Fruit fly (Drosophila melanogaster) whole organism, embryonic: ENCODE measurements around the gene Mgat4a.

Experiments
- CG10267 ChIP-seq: fragments of 200-800 bp; sonication (Bioruptor generic); optimal IDR thresholded peaks from 2 replicates; lab custom pipeline; 2018; ENCODE audit warnings: missing biosample characterization, mild to moderate bottlenecking, missing genetic modification characterization, moderate library complexity
- CG14965 ChIP-seq: fragments of 200-800 bp; sonication (Bioruptor generic); optimal IDR thresholded peaks from 2 replicates; lab custom pipeline; 2016; ENCODE audit warnings: missing biosample characterization, missing genetic modification characterization, borderline replicate concordance
- CG31388 ChIP-seq: fragments of 200-800 bp; sonication (Bioruptor generic); optimal IDR thresholded peaks from 2 replicates; lab custom pipeline; 2016; ENCODE audit warnings: missing biosample characterization, missing genetic modification characterization
- CG3838 ChIP-seq: fragments of 200-800 bp; sonication (Bioruptor generic); optimal IDR thresholded peaks from 3 replicates; lab custom pipeline; 2016; ENCODE audit warnings: missing biosample characterization, missing genetic modification characterization
- E2f2 ChIP-seq: fragments of 200-800 bp; sonication (Bioruptor generic); IDR thresholded peaks from 2 replicates; pipeline ENCODE4 v1.3.6; 2022; ENCODE audit warnings: missing biosample characterization, missing genetic modification characterization
- chinmo ChIP-seq: fragments of 200-800 bp; sonication (Bioruptor generic); IDR thresholded peaks from 4 replicates; pipeline ENCODE4 v1.3.6; 2022; ENCODE audit warnings: missing biosample characterization, missing genetic modification characterization; ENCODE audit not compliant: partially characterized antibody
- corto ChIP-seq: fragments of 200-800 bp; sonication (Bioruptor generic); optimal IDR thresholded peaks from 2 replicates; lab custom pipeline; 2016; ENCODE audit warnings: missing biosample characterization, mild to moderate bottlenecking, missing genetic modification characterization, moderate library complexity
- danr ChIP-seq: fragments of 200-800 bp; sonication (Bioruptor generic); IDR thresholded peaks from 2 replicates; pipeline ENCODE4 v1.3.6; 2022; ENCODE audit warnings: missing biosample characterization, missing genetic modification characterization
- pan ChIP-seq, 4 experiments: fragments of >200 bp in 3 of 4; fragments of 200-800 bp in 1 of 4; sonication (Bioruptor generic) in 1 of 4; optimal IDR thresholded peaks in 3 of 4; IDR thresholded peaks in 1 of 4; 2 replicates each; pipeline versions ENCODE4 v1.3.6 to Lab custom; 2017 to 2022; ENCODE audit warnings: missing biosample characterization in 2 of 4, missing genetic modification characterization in 2 of 4, mixed read lengths in 1 of 4

DNA sequence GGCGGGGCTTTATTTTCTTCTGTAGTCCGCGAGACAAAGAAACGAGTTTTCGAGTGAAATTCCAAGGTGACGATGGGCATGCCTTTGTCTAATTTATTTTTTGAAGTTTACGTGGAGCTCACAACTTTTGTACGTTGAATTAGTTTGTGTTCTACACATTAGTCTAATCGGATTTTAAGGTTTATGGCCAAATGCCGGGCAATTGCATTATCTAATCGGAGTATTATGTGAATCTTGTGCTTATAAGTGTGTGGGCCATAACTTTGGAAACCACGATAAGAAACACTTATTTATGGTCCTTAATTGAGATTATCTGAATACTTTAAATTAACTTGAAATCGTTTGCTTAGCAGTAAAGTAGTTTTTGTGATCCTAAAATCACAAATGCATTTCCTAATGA, 49.0 kb upstream of the Mgat4a start:
- no peak for TF ChIP-seq chinmo (GFP tag; lab: Robert Waterston, UW)
- TF ChIP-seq danr (GFP tag; lab: Robert Waterston, UW) = no peak
- TF ChIP-seq corto = no peak
- no peak for TF ChIP-seq E2f2
- no peak for TF ChIP-seq CG10267 (tag; lab: Kevin White, UChicago)
- TF ChIP-seq pan (optimal IDR thresholded peaks at IDR 0.05; lab: Kevin White, UChicago) = no peak
- TF ChIP-seq pan (GFP tag; optimal IDR thresholded peaks at IDR 0.05 in 1 of 2, IDR thresholded peaks at IDR 0.05 in 1 of 2) = no peak
- TF ChIP-seq CG14965 (GFP tag; lab: Kevin White, UChicago) = no peak
- no peak for TF ChIP-seq CG3838 (GFP tag; lab: Kevin White, UChicago)
- no peak for TF ChIP-seq CG31388
